Worm (Caenorhabditis elegans) whole organism, L4 larva: ENCODE results near the gene dig-1.

Experiments used
- F26F4.8 ChIP-seq: fragments of 200-800 bp; sonication (Bioruptor generic); conservative IDR thresholded peaks from 2 replicates; pipeline ENCODE4 v1.3.6; 2022; ENCODE audit warnings: missing genetic modification characterization, missing compliant biosample characterization
- T26A8.4 ChIP-seq: fragments of 200-800 bp; sonication (Bioruptor generic); IDR thresholded peaks from 2 replicates; pipeline ENCODE4 v1.3.6; 2022; ENCODE audit warnings: missing genetic modification characterization, missing compliant biosample characterization
- Y105C5A.15 ChIP-seq: fragments of 200-800 bp; sonication (Bioruptor generic); IDR thresholded peaks from 2 replicates; pipeline ENCODE4 v1.3.6; 2022; ENCODE audit warnings: missing genetic modification characterization, missing compliant biosample characterization
- Y48G9A.11 ChIP-seq: fragments of 200-800 bp; sonication (Bioruptor generic); IDR thresholded peaks from 2 replicates; pipeline ENCODE4 v1.3.6; 2022; ENCODE audit warnings: missing genetic modification reagents, missing genetic modification characterization, missing compliant biosample characterization
- Y75B8A.6 ChIP-seq: fragments of 200-800 bp; sonication (Bioruptor generic); IDR thresholded peaks from 2 replicates; pipeline ENCODE4 v1.3.6; 2022; ENCODE audit warnings: missing genetic modification reagents, missing genetic modification characterization, missing compliant biosample characterization
- aha-1 ChIP-seq: fragments of 150-350 bp; peaks from one replicate; lab custom pipeline; 2014; ENCODE audit warnings: missing biosample characterization, missing genetic modification characterization
- attf-4 ChIP-seq: sonication (generic microtip); optimal IDR thresholded peaks from 3 replicates; lab custom pipeline; 2017; ENCODE audit warnings: missing biosample characterization, missing genetic modification characterization
- ceh-20 ChIP-seq: fragments of 200-800 bp; sonication (Bioruptor generic); IDR thresholded peaks from 2 replicates; pipeline ENCODE4 v1.3.6; 2022; ENCODE audit warnings: missing genetic modification reagents, missing genetic modification characterization, missing compliant biosample characterization
- daf-19 ChIP-seq: fragments of 200-800 bp; sonication (Bioruptor generic); conservative IDR thresholded peaks from 2 replicates; pipeline ENCODE4 v1.3.6; 2022; ENCODE audit warnings: missing genetic modification characterization, missing compliant biosample characterization
- dmd-6 ChIP-seq: fragments of 200-800 bp; sonication (Bioruptor generic); IDR thresholded peaks from 2 replicates; pipeline ENCODE4 v1.3.6; 2022; ENCODE audit warnings: missing genetic modification reagents, missing genetic modification characterization, missing compliant biosample characterization
- dve-1 ChIP-seq: sonication (generic microtip); optimal IDR thresholded peaks from 2 replicates; lab custom pipeline; 2017; ENCODE audit warnings: antibody characterized with exemption, mild to moderate bottlenecking, missing genetic modification characterization, missing compliant biosample characterization; ENCODE audit not compliant: insufficient read depth
- egl-27 ChIP-seq: sonication (generic microtip); optimal IDR thresholded peaks from 3 replicates; lab custom pipeline; 2017; ENCODE audit warnings: missing biosample characterization, missing genetic modification reagents, missing genetic modification characterization
- hmg-1.1 ChIP-seq: fragments of 200-800 bp; sonication (Bioruptor generic); IDR thresholded peaks from 2 replicates; pipeline ENCODE4 v1.3.6; 2022; ENCODE audit warnings: missing genetic modification reagents, missing genetic modification characterization, missing compliant biosample characterization
- jun-1 ChIP-seq: fragments of 150-350 bp; optimal IDR thresholded peaks from 2 replicates; lab custom pipeline; 2014; ENCODE audit warnings: missing biosample characterization, missing genetic modification reagents, missing genetic modification characterization
- lin-1 ChIP-seq: fragments of 200-800 bp; sonication (Bioruptor generic); IDR thresholded peaks from 2 replicates; pipeline ENCODE4 v1.3.6; 2022; ENCODE audit warnings: missing genetic modification reagents, missing genetic modification characterization, missing compliant biosample characterization
- lin-29 ChIP-seq: fragments of 200-800 bp; sonication (Bioruptor generic); IDR thresholded peaks from 2 replicates; pipeline ENCODE4 v1.3.6; 2022; ENCODE audit warnings: missing genetic modification reagents, missing genetic modification characterization, missing compliant biosample characterization
- lin-39 ChIP-seq: fragments of 150-350 bp; optimal IDR thresholded peaks from 2 replicates; lab custom pipeline; 2014; ENCODE audit warnings: missing biosample characterization, missing genetic modification reagents, missing genetic modification characterization
- mep-1 ChIP-seq: fragments of 150-350 bp; sonication (generic microtip); optimal IDR thresholded peaks from 3 replicates; lab custom pipeline; 2014; ENCODE audit warnings: missing biosample characterization, missing genetic modification characterization
- nhr-10 ChIP-seq: fragments of 150-350 bp; optimal IDR thresholded peaks from 2 replicates; lab custom pipeline; 2014; ENCODE audit warnings: missing biosample characterization, missing genetic modification characterization
- nhr-237 ChIP-seq: sonication (generic microtip); optimal IDR thresholded peaks from 2 replicates; lab custom pipeline; 2017; ENCODE audit warnings: missing biosample characterization, missing genetic modification characterization
- nhr-25 ChIP-seq: sonication (generic microtip); optimal IDR thresholded peaks from 2 replicates; lab custom pipeline; 2017; ENCODE audit warnings: missing genetic modification characterization, mild to moderate bottlenecking, missing compliant biosample characterization, antibody characterized with exemption, moderate library complexity, borderline replicate concordance; ENCODE audit not compliant: insufficient read depth
- nhr-28 ChIP-seq: fragments of 150-350 bp; optimal IDR thresholded peaks from 2 replicates; lab custom pipeline; 2014; ENCODE audit warnings: missing biosample characterization, missing genetic modification characterization
- nhr-41 ChIP-seq: fragments of 200-800 bp; sonication (Bioruptor generic); IDR thresholded peaks from 2 replicates; pipeline ENCODE4 v1.3.6; 2022; ENCODE audit warnings: missing genetic modification reagents, missing genetic modification characterization, missing compliant biosample characterization
- nhr-42 ChIP-seq: fragments of 200-800 bp; sonication (Bioruptor generic); IDR thresholded peaks from 2 replicates; pipeline ENCODE4 v1.3.6; 2022; ENCODE audit warnings: missing genetic modification characterization, missing compliant biosample characterization
- nhr-6 ChIP-seq: fragments of 150-350 bp; optimal IDR thresholded peaks from 2 replicates; lab custom pipeline; 2014; ENCODE audit warnings: missing biosample characterization, missing genetic modification characterization
- nhr-77 ChIP-seq: fragments of 150-350 bp; optimal IDR thresholded peaks from 2 replicates; lab custom pipeline; 2014; ENCODE audit warnings: missing biosample characterization, missing genetic modification characterization
- php-3 ChIP-seq: fragments of 200-800 bp; sonication (Bioruptor generic); IDR thresholded peaks from 2 replicates; pipeline ENCODE4 v1.3.6; 2022; ENCODE audit warnings: missing genetic modification reagents, missing genetic modification characterization, missing compliant biosample characterization
- pqm-1 ChIP-seq: sonication (generic microtip); optimal IDR thresholded peaks from 2 replicates; lab custom pipeline; 2017; ENCODE audit warnings: missing biosample characterization, missing genetic modification characterization
- rbr-2 ChIP-seq: sonication (generic microtip); optimal IDR thresholded peaks from 2 replicates; lab custom pipeline; 2016; ENCODE audit warnings: missing genotype, missing genetic modification characterization, missing compliant biosample characterization
- saeg-2 ChIP-seq: fragments of 200-800 bp; sonication (Bioruptor generic); IDR thresholded peaks from 2 replicates; pipeline ENCODE4 v1.3.6; 2022; ENCODE audit warnings: missing genetic modification reagents, missing genetic modification characterization, missing compliant biosample characterization
- snpc-4 ChIP-seq: fragments of 150-350 bp; optimal IDR thresholded peaks from 2 replicates; lab custom pipeline; 2014; ENCODE audit warnings: missing biosample characterization, missing genetic modification characterization
- spr-3 ChIP-seq: fragments of 200-800 bp; sonication (Bioruptor generic); optimal IDR thresholded peaks from 2 replicates; lab custom pipeline; 2018; ENCODE audit warnings: mild to moderate bottlenecking, missing genetic modification characterization, missing compliant biosample characterization
- tag-97 ChIP-seq: fragments of 200-800 bp; sonication (Bioruptor generic); IDR thresholded peaks from 2 replicates; pipeline ENCODE4 v1.3.6; 2022; ENCODE audit warnings: missing genetic modification characterization, missing compliant biosample characterization
- tra-1 ChIP-seq: fragments of 200-800 bp; sonication (Bioruptor generic); IDR thresholded peaks from 2 replicates; pipeline ENCODE4 v1.3.6; 2022; ENCODE audit warnings: missing genetic modification reagents, missing genetic modification characterization, missing compliant biosample characterization
- unc-62 ChIP-seq, 3 experiments: fragments of 150-350 bp in 1 of 3; sonication (generic microtip); optimal IDR thresholded peaks in 2 of 3; peaks in 1 of 3; 1 replicate in 1 of 3; 2 replicates in 2 of 3; lab custom pipeline; 2014 to 2017; ENCODE audit warnings: missing biosample characterization in 3 of 3, missing genetic modification characterization in 3 of 3, missing genetic modification reagents in 3 of 3, missing genotype in 1 of 3

dig-1 gene

ce11 chrIII:6797965-6798364, 51.9 kb downstream of the dig-1 start, which contains the start of gene R05H11.2 (continued):
- TF ChIP-seq tra-1 (GFP tag; lab: Robert Waterston, UW) (no peak), nhr-28 (tag; lab: Kevin White, UChicago) (peak; percentile 56), T26A8.4 (GFP tag; lab: Robert Waterston, UW) (no peak)
- TF ChIP-seq, all 104 proteins: peak for 8

ce11 chrIII:6798906-6799305, 52.8 kb downstream of the dig-1 start:
- TF ChIP-seq daf-19 (GFP tag; lab: Robert Waterston, UW) (no peak), nhr-42 (no peak), aha-1 (tag; lab: Kevin White, UChicago) (peak; percentile 34), attf-4 (no peak), php-3 (GFP tag; lab: Robert Waterston, UW) (no peak), nhr-25 (tag; lab: Kevin White, UChicago) (no peak), lin-39 (tag; lab: Kevin White, UChicago) (no peak), jun-1 (tag; lab: Kevin White, UChicago) (no peak), Y48G9A.11 (no peak), nhr-28 (tag; lab: Kevin White, UChicago) (peak; percentile 29), spr-3 (GFP tag; lab: Kevin White, UChicago) (no peak), nhr-10 (no peak), lin-1 (GFP tag; lab: Robert Waterston, UW) (no peak)
- TF ChIP-seq, all 104 proteins: peak for 2

- TF ChIP-seq nhr-28 (tag; lab: Kevin White, UChicago) (peak; percentile 12), aha-1 (tag; lab: Kevin White, UChicago) (peak; percentile 52), nhr-41 (GFP tag; lab: Robert Waterston, UW) (no peak)
Measured at ce11 chrIII:6799664-6800063, 53.6 kb downstream of the dig-1 start.

- no peak for TF ChIP-seq nhr-237 (tag; lab: Kevin White, UChicago)
- TF ChIP-seq unc-62 (GFP tag; optimal IDR thresholded peaks at IDR 0.05 in 1 of 2; lab: Kevin White, UChicago): peak in 1 of 2 experiments; percentile 51
- no peak for TF ChIP-seq unc-62 (tag; optimal IDR thresholded peaks at IDR 0.05; lab: Kevin White, UChicago)
- TF ChIP-seq nhr-28 (tag; lab: Kevin White, UChicago): no peak
Measured at ce11 chrIII:6802488-6802887, 56.4 kb downstream of the dig-1 start, which contains the start of gene lim-8. lim-8 (plus strand) TSS chrIII:6802788.

- TF ChIP-seq hmg-1.1 (GFP tag; lab: Robert Waterston, UW) (no peak), pqm-1 (tag; lab: Kevin White, UChicago) (peak; percentile 82), egl-27 (tag; lab: Kevin White, UChicago) (no peak), F26F4.8 (GFP tag; lab: Robert Waterston, UW) (no peak), aha-1 (tag; lab: Kevin White, UChicago) (peak; percentile 36), Y75B8A.6 (GFP tag; lab: Robert Waterston, UW) (no peak), nhr-6 (tag; lab: Kevin White, UChicago) (peak; percentile 3), tag-97 (no peak), rbr-2 (no peak), nhr-25 (tag; lab: Kevin White, UChicago) (no peak), spr-3 (GFP tag; lab: Kevin White, UChicago) (no peak), lin-29 (GFP tag; lab: Robert Waterston, UW) (no peak), nhr-77 (tag; lab: Kevin White, UChicago) (no peak), dve-1 (tag; lab: Kevin White, UChicago) (peak; percentile 17), dmd-6 (GFP tag; lab: Robert Waterston, UW) (peak; percentile 19; the same call in 1 of the 2 replicates), saeg-2 (GFP tag; lab: Robert Waterston, UW) (no peak), nhr-41 (GFP tag; lab: Robert Waterston, UW) (no peak), Y105C5A.15 (GFP tag; lab: Robert Waterston, UW) (no peak), lin-1 (GFP tag; lab: Robert Waterston, UW) (no peak), snpc-4 (no peak), nhr-28 (tag; lab: Kevin White, UChicago) (peak; percentile 61), ceh-20 (GFP tag; lab: Robert Waterston, UW) (no peak), mep-1 (tag; lab: Kevin White, UChicago) (peak; percentile 1)
- TF ChIP-seq, all 104 proteins: peak for 7
Measured at ce11 chrIII:6803107-6803506, 57.0 kb downstream of the dig-1 start.
